Worm (Caenorhabditis elegans) whole organism, L2 larva: Measurements from ENCODE around the gene R07E3.6.

Source experiments
- C34F6.9 ChIP-seq: fragments of 150-350 bp; optimal IDR thresholded peaks from 2 replicates; lab custom pipeline; 2014; ENCODE audit warnings: missing biosample characterization, missing genetic modification characterization
- F13H6.1 ChIP-seq: sonication (generic microtip); optimal IDR thresholded peaks from 2 replicates; lab custom pipeline; 2016; ENCODE audit warnings: missing genetic modification characterization, missing compliant biosample characterization
- Y55F3AM.14 ChIP-seq: fragments of 200-800 bp; sonication (Bioruptor generic); optimal IDR thresholded peaks from 2 replicates; lab custom pipeline; 2018; ENCODE audit warnings: mild to moderate bottlenecking, missing genetic modification characterization, missing compliant biosample characterization
- ZK546.5 ChIP-seq: sonication (generic microtip); optimal IDR thresholded peaks from 2 replicates; lab custom pipeline; 2017; ENCODE audit warnings: missing biosample characterization, missing genetic modification characterization
- ama-1 ChIP-seq: fragments of 150-350 bp; optimal IDR thresholded peaks from 2 replicates; lab custom pipeline; 2018; ENCODE audit warnings: inconsistent platforms
- blmp-1 ChIP-seq: sonication (generic microtip); optimal IDR thresholded peaks from 2 replicates; lab custom pipeline; 2017; ENCODE audit warnings: missing genetic modification characterization, mild to moderate bottlenecking, missing compliant biosample characterization, antibody characterized with exemption, moderate library complexity; ENCODE audit not compliant: insufficient read depth
- ceh-16 ChIP-seq: fragments of 150-350 bp; optimal IDR thresholded peaks from 2 replicates; lab custom pipeline; 2014; ENCODE audit warnings: missing biosample characterization, missing genetic modification characterization
- ceh-82 ChIP-seq: fragments of 150-350 bp; optimal IDR thresholded peaks from 2 replicates; lab custom pipeline; 2014; ENCODE audit warnings: missing biosample characterization, missing genetic modification characterization
- crh-2 ChIP-seq: sonication (generic microtip); optimal IDR thresholded peaks from 2 replicates; lab custom pipeline; 2017; ENCODE audit warnings: missing biosample characterization, missing genetic modification characterization
- dmd-4 ChIP-seq: sonication (generic microtip); optimal IDR thresholded peaks from 2 replicates; lab custom pipeline; 2017; ENCODE audit warnings: missing biosample characterization, missing genetic modification characterization
- egl-27 ChIP-seq: sonication (generic microtip); optimal IDR thresholded peaks from 3 replicates; lab custom pipeline; 2017; ENCODE audit warnings: missing biosample characterization, missing genetic modification reagents, missing genetic modification characterization
- elt-1 ChIP-seq: fragments of 150-350 bp; optimal IDR thresholded peaks from 2 replicates; lab custom pipeline; 2014; ENCODE audit warnings: missing biosample characterization, missing genetic modification characterization
- elt-3 ChIP-seq: sonication (generic microtip); optimal IDR thresholded peaks from 2 replicates; lab custom pipeline; 2017; ENCODE audit warnings: missing biosample characterization, missing genetic modification characterization
- fos-1 ChIP-seq: fragments of 150-350 bp; optimal IDR thresholded peaks from 2 replicates; lab custom pipeline; 2014; ENCODE audit warnings: missing biosample characterization, missing genetic modification characterization
- gmeb-1 ChIP-seq: fragments of 150-350 bp; optimal IDR thresholded peaks from 2 replicates; lab custom pipeline; 2014; ENCODE audit warnings: missing biosample characterization, missing genetic modification characterization
- lin-11 ChIP-seq: fragments of 150-350 bp; sonication (generic microtip); optimal IDR thresholded peaks from 2 replicates; lab custom pipeline; 2014; ENCODE audit warnings: missing biosample characterization, missing genetic modification characterization, inconsistent platforms, mixed read lengths
- lin-39 ChIP-seq: fragments of 150-350 bp; optimal IDR thresholded peaks from 2 replicates; lab custom pipeline; 2014; ENCODE audit warnings: missing biosample characterization, missing genetic modification reagents, missing genetic modification characterization
- lsy-2 ChIP-seq, 2 experiments: fragments of 150-350 bp in 1 of 2; sonication (generic microtip) in 1 of 2; optimal IDR thresholded peaks; 2 replicates each; lab custom pipeline; 2014 to 2017; ENCODE audit warnings: missing biosample characterization in 2 of 2, missing genetic modification characterization in 2 of 2
- mab-5 ChIP-seq: fragments of 150-350 bp; optimal IDR thresholded peaks from 2 replicates; lab custom pipeline; 2014; ENCODE audit warnings: missing biosample characterization, missing genetic modification characterization
- mbf-1 ChIP-seq: sonication (generic microtip); optimal IDR thresholded peaks from 2 replicates; lab custom pipeline; 2017; ENCODE audit warnings: missing biosample characterization, missing genetic modification characterization
- nhr-10 ChIP-seq: sonication (generic microtip); optimal IDR thresholded peaks from 2 replicates; lab custom pipeline; 2017; ENCODE audit warnings: missing biosample characterization, missing genetic modification characterization
- nhr-11 ChIP-seq: fragments of 150-350 bp; optimal IDR thresholded peaks from 2 replicates; lab custom pipeline; 2014; ENCODE audit warnings: missing biosample characterization, missing genetic modification characterization
- nhr-12 ChIP-seq: fragments of 150-350 bp; optimal IDR thresholded peaks from 2 replicates; lab custom pipeline; 2014; ENCODE audit warnings: missing biosample characterization, missing genetic modification characterization
- nhr-21 ChIP-seq: fragments of 150-350 bp; optimal IDR thresholded peaks from 2 replicates; lab custom pipeline; 2014; ENCODE audit warnings: missing biosample characterization, missing genetic modification characterization
- nhr-23 ChIP-seq: fragments of 150-350 bp; optimal IDR thresholded peaks from 2 replicates; lab custom pipeline; 2014; ENCODE audit warnings: missing biosample characterization, missing genetic modification reagents, missing genetic modification characterization
- nhr-237 ChIP-seq: fragments of 150-350 bp; optimal IDR thresholded peaks from 2 replicates; lab custom pipeline; 2014; ENCODE audit warnings: missing biosample characterization, missing genetic modification characterization
- nhr-25 ChIP-seq: fragments of 150-350 bp; sonication (generic microtip); optimal IDR thresholded peaks from 3 replicates; lab custom pipeline; 2014; ENCODE audit warnings: missing biosample characterization, missing genetic modification characterization
- nhr-77 ChIP-seq: fragments of 150-350 bp; optimal IDR thresholded peaks from 2 replicates; lab custom pipeline; 2014; ENCODE audit warnings: missing biosample characterization, missing genetic modification characterization
- peb-1 ChIP-seq: fragments of 150-350 bp; optimal IDR thresholded peaks from 2 replicates; lab custom pipeline; 2014; ENCODE audit warnings: missing biosample characterization, missing genetic modification characterization
- sem-4 ChIP-seq: fragments of 150-350 bp; optimal IDR thresholded peaks from 2 replicates; lab custom pipeline; 2014; ENCODE audit warnings: missing biosample characterization, missing genetic modification reagents, missing genetic modification characterization
- skn-1 ChIP-seq: sonication (generic microtip); optimal IDR thresholded peaks from 2 replicates; lab custom pipeline; 2017; ENCODE audit warnings: missing biosample characterization, missing genetic modification characterization
- snpc-4 ChIP-seq: fragments of 150-350 bp; optimal IDR thresholded peaks from 2 replicates; lab custom pipeline; 2014; ENCODE audit warnings: missing biosample characterization, missing genetic modification characterization
- unc-39 ChIP-seq: fragments of 150-350 bp; optimal IDR thresholded peaks from 2 replicates; lab custom pipeline; 2014; ENCODE audit warnings: missing biosample characterization, missing genetic modification characterization
- ztf-1 ChIP-seq: fragments of 200-800 bp; sonication (Bioruptor generic); conservative IDR thresholded peaks from 2 replicates; pipeline ENCODE4 v1.3.6; 2022; ENCODE audit warnings: missing genetic modification characterization, missing compliant biosample characterization
- ztf-11 ChIP-seq: sonication (generic microtip); optimal IDR thresholded peaks from 2 replicates; lab custom pipeline; 2017; ENCODE audit warnings: missing biosample characterization, missing genetic modification characterization
- ztf-4 ChIP-seq: fragments of 150-350 bp; optimal IDR thresholded peaks from 2 replicates; lab custom pipeline; 2014; ENCODE audit warnings: missing biosample characterization, missing genetic modification characterization

The R07E3.6 gene

DNA sequence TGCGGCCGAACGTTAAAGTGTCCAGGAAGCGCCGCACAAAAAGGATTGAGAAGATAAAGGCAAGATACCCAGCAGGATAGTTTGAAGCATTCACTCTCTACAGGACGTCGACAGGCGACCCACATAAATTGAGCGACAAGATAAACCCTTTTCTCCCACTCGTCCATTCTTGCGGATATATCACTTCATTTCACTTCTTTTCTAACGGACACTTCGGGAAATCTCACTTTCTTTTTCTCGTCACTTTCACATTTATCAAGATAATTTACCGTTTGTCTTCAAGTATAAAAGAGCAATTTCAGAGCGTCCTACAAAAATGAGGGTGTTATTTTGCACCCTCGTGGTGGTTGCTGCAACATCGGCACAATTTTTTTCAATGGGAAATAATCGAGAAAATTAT, at the start of gene R07E3.6:
Gene R07E3.6, plus strand, starts transcription at position 158 of the 400 bp plus-strand sequence.
- no peak for TF ChIP-seq elt-1 (tag; lab: Kevin White, UChicago)
- peak; percentile 67 for TF ChIP-seq blmp-1 (tag; lab: Kevin White, UChicago)
- TF ChIP-seq, all 48 proteins: peak for 1

DNA sequence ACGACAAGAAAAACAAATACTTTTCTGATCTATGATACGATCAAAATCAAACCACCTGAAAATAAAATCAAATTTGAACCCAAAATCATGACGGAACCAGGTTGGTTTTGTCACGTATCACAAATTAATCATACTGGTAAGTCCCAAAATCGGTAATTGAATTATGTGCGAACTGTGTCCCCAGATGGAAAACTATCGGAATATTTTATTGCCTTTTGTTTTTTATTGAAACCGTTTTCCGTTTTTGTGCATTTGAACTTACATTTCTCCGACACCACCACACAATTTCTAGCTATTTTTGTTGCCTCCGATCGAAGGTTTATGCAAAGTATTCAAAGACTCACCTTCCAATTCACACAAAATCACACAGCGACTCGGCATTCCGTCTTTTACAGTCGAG, 44.1 kb upstream of the R07E3.6 start, which contains the start of gene F41E7.2:
Gene F41E7.2, plus strand, starts transcription at position 301 of the 400 bp plus-strand sequence.
- TF ChIP-seq ztf-4 = no peak
- TF ChIP-seq lin-11 (tag; lab: Kevin White, UChicago) = no peak
- TF ChIP-seq lin-39 = no peak

DNA sequence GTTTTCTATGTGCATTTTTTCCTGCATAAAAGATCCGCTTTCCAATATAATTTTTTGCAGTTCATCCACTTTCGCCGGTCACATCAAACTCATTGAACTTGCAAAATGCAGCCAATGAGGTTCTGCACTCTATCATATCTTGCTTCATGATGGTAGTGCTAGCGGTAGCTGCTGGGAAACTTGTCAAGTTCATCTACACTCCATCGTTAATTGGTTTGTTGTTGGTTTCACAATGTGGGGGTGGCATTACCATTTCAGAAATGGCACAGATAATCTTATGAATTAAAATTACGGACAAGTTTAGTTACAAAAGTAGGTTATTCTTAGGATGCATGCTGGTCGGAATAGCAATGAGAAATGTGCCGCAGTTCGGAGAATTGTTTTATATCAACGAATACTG, 43.1 kb upstream of the R07E3.6 start:
- TF ChIP-seq nhr-77 (tag; lab: Kevin White, UChicago) = no peak
- no peak for TF ChIP-seq nhr-23 (tag; lab: Kevin White, UChicago)
- TF ChIP-seq mab-5 (tag; lab: Kevin White, UChicago) = no peak
- no peak for TF ChIP-seq ceh-16
- TF ChIP-seq ztf-11 (tag; lab: Kevin White, UChicago) = no peak
- no peak for TF ChIP-seq skn-1 (tag; lab: Kevin White, UChicago)
- no peak for TF ChIP-seq ama-1 (lab: Kevin White, UChicago)
- TF ChIP-seq peb-1 (tag; lab: Kevin White, UChicago) = no peak
- TF ChIP-seq unc-39 = no peak
- no peak for TF ChIP-seq nhr-11 (tag; lab: Kevin White, UChicago)
- no peak for TF ChIP-seq nhr-10 (tag; lab: Kevin White, UChicago)
- no peak for TF ChIP-seq lin-39
- no peak for TF ChIP-seq lin-11 (tag; lab: Kevin White, UChicago)
- TF ChIP-seq mbf-1 (tag; lab: Kevin White, UChicago) = no peak
- no peak for TF ChIP-seq ztf-1
- TF ChIP-seq Y55F3AM.14 (GFP tag; lab: Kevin White, UChicago) = no peak
- no peak for TF ChIP-seq F13H6.1 (tag; lab: Kevin White, UChicago)
- no peak for TF ChIP-seq lsy-2 (tag; optimal IDR thresholded peaks at IDR 0.05; lab: Kevin White, UChicago)
- TF ChIP-seq blmp-1 (tag; lab: Kevin White, UChicago) = no peak
- no peak for TF ChIP-seq gmeb-1
- TF ChIP-seq, all 48 proteins: peak for 0

DNA sequence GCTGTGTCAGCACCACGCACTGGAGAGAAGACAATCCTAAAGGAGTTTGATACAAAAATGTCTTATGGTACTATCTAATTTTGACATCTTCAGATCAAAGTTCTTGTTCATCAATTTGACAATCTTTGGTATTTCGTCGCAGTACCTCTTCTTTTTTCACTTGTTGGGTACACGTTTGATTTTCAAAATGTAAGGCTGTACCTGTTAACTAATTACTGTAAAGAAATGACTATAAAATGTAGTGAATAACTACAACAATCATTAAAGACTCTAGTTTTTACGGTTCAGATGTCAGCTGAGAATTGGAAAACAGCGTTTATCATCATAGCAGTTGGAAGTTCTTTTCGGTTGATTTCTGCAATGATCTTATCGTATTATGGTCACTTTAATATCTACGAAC, 40.4 kb upstream of the R07E3.6 start:
- TF ChIP-seq nhr-25 (tag; lab: Kevin White, UChicago) = no peak
- TF ChIP-seq lin-11 (tag; lab: Kevin White, UChicago) = no peak
- no peak for TF ChIP-seq unc-39
- TF ChIP-seq elt-3 (tag; lab: Kevin White, UChicago) = no peak
- no peak for TF ChIP-seq snpc-4 (tag; lab: Kevin White, UChicago)
- no peak for TF ChIP-seq gmeb-1
- TF ChIP-seq nhr-23 (tag; lab: Kevin White, UChicago) = no peak
- no peak for TF ChIP-seq dmd-4 (tag; lab: Kevin White, UChicago)
- no peak for TF ChIP-seq fos-1 (tag; lab: Kevin White, UChicago)
- no peak for TF ChIP-seq nhr-10 (tag; lab: Kevin White, UChicago)
- TF ChIP-seq ZK546.5 (tag; lab: Kevin White, UChicago) = no peak
- no peak for TF ChIP-seq ceh-82 (tag; lab: Kevin White, UChicago)
- no peak for TF ChIP-seq nhr-11 (tag; lab: Kevin White, UChicago)
- no peak for TF ChIP-seq nhr-77 (tag; lab: Kevin White, UChicago)
- no peak for TF ChIP-seq nhr-21 (tag; lab: Kevin White, UChicago)
- no peak for TF ChIP-seq nhr-12 (tag; lab: Kevin White, UChicago)
- no peak for TF ChIP-seq lsy-2 (tag; optimal IDR thresholded peaks at IDR 0.05; lab: Kevin White, UChicago)
- no peak for TF ChIP-seq sem-4 (tag; lab: Kevin White, UChicago)

DNA sequence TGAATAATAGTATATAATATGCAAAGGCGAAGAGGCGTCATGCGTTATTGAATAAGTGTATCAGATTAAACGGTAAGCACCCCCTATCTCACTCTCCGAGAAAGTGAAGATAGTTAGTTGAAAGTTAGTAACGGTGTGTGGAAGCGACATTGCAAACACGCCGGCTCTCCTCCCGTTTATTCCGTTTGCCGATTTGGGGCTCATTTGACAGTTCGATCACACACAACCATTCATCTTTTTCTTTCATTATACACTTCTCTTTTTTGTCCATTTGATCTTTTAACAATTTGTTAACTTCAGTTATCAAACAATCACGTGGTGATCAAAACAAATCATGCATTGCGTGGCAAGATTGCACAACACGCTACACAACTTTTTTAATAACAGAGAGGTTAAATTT, 38.2 kb upstream of the R07E3.6 start, which contains the start of gene slc-9B.1:
Gene slc-9B.1, plus strand, starts transcription at position 301 of the 400 bp plus-strand sequence.
- TF ChIP-seq sem-4 (tag; lab: Kevin White, UChicago) (no peak), nhr-10 (tag; lab: Kevin White, UChicago) (no peak), nhr-23 (tag; lab: Kevin White, UChicago) (no peak), F13H6.1 (tag; lab: Kevin White, UChicago) (no peak)

DNA sequence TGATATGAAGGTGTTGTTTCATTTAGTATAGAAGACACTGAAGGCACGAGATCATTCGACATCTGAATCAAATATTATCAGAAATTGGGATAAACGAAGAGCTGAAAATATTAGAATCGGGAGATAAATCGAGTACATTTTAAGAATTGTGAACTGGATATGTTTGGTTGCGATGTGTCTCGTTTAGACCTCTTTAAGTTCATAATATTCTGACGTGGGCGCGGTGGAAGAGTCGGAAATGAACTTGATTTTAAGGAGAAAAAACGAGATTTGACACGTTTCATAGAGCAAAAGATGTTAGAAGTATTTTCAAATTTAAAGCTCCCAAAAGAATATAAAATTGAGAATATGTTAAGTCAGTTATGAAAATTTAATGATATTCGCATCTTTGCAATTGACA, 31.9 kb upstream of the R07E3.6 start, which contains the start of gene npr-6:
Gene npr-6, minus strand, starts transcription at position 101 of the 400 bp plus-strand sequence.
- TF ChIP-seq mab-5 (tag; lab: Kevin White, UChicago) (no peak), lin-11 (tag; lab: Kevin White, UChicago) (no peak), unc-39 (no peak), blmp-1 (tag; lab: Kevin White, UChicago) (no peak), Y55F3AM.14 (GFP tag; lab: Kevin White, UChicago) (no peak), lin-39 (no peak), lsy-2 (tag; optimal IDR thresholded peaks at IDR 0.05; lab: Kevin White, UChicago) (no peak), nhr-21 (tag; lab: Kevin White, UChicago) (no peak), ZK546.5 (tag; lab: Kevin White, UChicago) (no peak), F13H6.1 (tag; lab: Kevin White, UChicago) (no peak), egl-27 (tag; lab: Kevin White, UChicago) (no peak), nhr-237 (no peak), crh-2 (tag; lab: Kevin White, UChicago) (no peak), peb-1 (tag; lab: Kevin White, UChicago) (no peak), C34F6.9 (tag; lab: Kevin White, UChicago) (no peak), ztf-11 (tag; lab: Kevin White, UChicago) (no peak)
- TF ChIP-seq, all 48 proteins: peak for 0
